Fruit fly (Drosophila melanogaster): ENCODE data around the gene TBC1D16.
A peak's percentile ranks its signal among the peaks of the same experiment; 100 is the strongest.

TBC1D16 gene

DNA sequence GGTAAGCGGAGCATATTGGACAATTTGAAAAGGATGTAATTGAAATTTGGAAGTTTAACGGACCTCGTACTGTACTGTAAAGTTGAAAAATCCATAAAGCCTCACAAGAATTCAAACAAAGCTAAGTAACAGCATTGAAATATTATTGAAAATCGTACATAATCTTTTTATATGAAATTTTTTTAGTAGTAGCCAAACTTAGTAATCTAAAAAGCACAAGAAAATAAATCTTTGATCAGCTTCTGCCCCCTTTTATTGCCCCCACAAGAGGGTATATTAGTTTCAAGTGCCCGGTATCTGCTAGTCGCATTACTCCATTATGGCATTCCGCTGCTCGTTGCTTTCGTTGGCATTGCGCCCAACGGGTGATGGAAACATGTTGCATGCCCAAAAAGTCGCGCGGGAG is 31.4 kb upstream of the TBC1D16 start:
- no peak for TF ChIP-seq Hr83 (GFP tag; optimal IDR thresholded peaks at IDR 0.05; ENCODE audit: poor library complexity, severe bottlenecking)
- TF ChIP-seq jim (GFP tag; optimal IDR thresholded peaks at IDR 0.05): no peak
- peak; percentile 2 for TF ChIP-seq sv (GFP tag; optimal IDR thresholded peaks at IDR 0.05)
- no peak for TF ChIP-seq dmrt93B (GFP tag; optimal IDR thresholded peaks at IDR 0.05)
- TF ChIP-seq br (GFP tag; optimal IDR thresholded peaks at IDR 0.05): no peak

DNA sequence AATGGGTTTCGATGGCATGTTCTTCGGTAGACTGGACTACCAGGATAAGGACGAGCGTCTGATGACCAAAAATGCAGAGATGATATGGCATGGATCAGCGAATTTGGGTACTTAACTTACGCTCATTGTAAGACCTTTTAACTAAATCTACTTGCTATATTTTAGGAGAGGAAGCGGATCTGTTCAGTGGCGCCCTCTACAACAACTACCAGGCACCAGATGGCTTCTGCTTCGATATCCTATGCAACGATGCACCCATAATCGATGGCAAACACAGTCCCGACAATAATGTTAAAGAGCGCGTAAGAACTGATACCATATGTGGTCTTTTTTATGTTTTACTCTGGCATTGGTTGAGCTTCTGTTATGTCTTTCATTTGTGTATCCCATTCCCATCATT is 23.5 kb upstream of the TBC1D16 start:
- no peak for TF ChIP-seq jim (GFP tag; optimal IDR thresholded peaks at IDR 0.05)
- no peak for TF ChIP-seq Hr78 (GFP tag; optimal IDR thresholded peaks at IDR 0.05)
- no peak for TF ChIP-seq sage (GFP tag; optimal IDR thresholded peaks at IDR 0.05)
- TF ChIP-seq Dfd (GFP tag; optimal IDR thresholded peaks at IDR 0.05): no peak
- TF ChIP-seq GATAd (GFP tag; optimal IDR thresholded peaks at IDR 0.05): no peak
- no peak for TF ChIP-seq rgr (GFP tag; optimal IDR thresholded peaks at IDR 0.05)
- TF ChIP-seq Sp1 (GFP tag; optimal IDR thresholded peaks at IDR 0.05): no peak
- no peak for TF ChIP-seq brk (GFP tag; optimal IDR thresholded peaks at IDR 0.05)
- no peak for TF ChIP-seq HLH106 (tag; optimal IDR thresholded peaks at IDR 0.05)
- no peak for TF ChIP-seq h (GFP tag; optimal IDR thresholded peaks at IDR 0.05)
- TF ChIP-seq Abd-B (GFP tag; optimal IDR thresholded peaks at IDR 0.05): no peak
- TF ChIP-seq dl (GFP tag; optimal IDR thresholded peaks at IDR 0.05; ENCODE audit: insufficient read depth in 1 of 2, partially characterized antibody in 2 of 2): no peak
- TF ChIP-seq Vsx2 (GFP tag; optimal IDR thresholded peaks at IDR 0.05; ENCODE audit: partially characterized antibody): no peak
- no peak for TF ChIP-seq CrebA (GFP tag; optimal IDR thresholded peaks at IDR 0.05; ENCODE audit: borderline replicate concordance)
- no peak for TF ChIP-seq N (GFP tag; optimal IDR thresholded peaks at IDR 0.05)

DNA sequence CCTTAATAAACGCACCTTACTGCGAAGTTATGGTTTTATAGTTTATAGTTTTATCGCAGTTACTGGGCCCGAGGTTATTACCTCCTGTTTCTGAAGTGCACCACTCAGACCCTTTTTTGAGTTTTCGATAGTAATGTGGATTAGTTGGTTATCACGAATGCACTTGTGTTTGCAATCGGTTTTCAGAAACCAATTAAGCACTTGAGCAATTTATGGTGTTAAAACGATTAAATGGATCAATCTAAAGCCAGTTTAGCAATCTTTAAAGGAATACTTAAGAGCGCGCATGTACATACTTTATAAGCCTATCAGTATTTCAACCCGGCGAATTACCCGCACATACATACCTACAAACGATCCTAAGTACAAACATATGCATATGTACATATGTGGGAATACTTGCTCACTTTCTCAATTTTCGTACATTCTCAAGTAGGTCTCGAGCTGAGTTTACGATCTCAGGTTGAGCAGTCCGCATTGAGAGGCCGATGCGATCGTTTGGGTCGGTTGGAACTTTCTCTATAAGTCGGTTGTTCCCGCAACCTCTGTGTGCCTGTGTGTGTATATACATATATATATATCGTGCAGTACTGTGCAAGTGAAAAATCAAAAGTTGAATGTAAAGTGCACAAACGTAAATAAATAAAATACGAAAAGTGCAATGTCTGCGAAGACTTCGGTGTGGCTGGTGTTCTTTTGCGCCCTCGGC is 21.9 kb upstream of the TBC1D16 start, which contains the start of the genes LManI and LManII:
TSS of gene LManI (minus strand) at position 51 of the 709 bp plus-strand sequence.
TSS of gene LManII (plus strand) at position 468 of the 709 bp plus-strand sequence.
- TF ChIP-seq brk (GFP tag; optimal IDR thresholded peaks at IDR 0.05) (no peak), Dif (GFP tag; optimal IDR thresholded peaks at IDR 0.05; ENCODE audit: partially characterized antibody) (peak; percentile 60)

DNA sequence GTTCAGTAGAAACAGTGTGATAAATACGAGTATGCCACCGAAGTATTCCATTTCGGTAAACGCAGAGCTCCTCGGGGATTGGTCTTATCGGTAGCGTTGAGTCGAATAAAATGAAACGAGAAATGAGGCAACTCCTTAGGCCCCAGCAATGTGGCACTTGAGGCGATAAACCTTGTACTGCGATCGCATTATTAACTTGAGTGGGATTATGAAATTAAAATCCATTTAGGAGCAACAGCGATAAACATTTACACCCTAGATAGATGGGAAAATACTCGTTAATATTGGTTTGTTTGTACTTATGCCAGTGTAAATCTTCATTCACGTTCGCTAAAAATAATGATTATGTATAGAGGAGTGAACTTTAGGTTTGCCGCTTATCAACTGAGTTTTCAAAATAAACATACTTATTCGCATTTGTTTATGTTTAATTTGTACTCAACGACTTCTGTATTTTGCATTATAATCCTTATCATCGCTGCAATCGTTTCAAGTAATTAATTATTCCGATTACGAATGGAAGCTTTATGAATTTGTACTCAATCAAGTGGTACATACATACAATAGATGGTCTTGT is 20.6 kb upstream of the TBC1D16 start:
- no peak for TF ChIP-seq ey (GFP tag; optimal IDR thresholded peaks at IDR 0.05)
- TF ChIP-seq OdsH (GFP tag; optimal IDR thresholded peaks at IDR 0.05): no peak
- TF ChIP-seq brk (GFP tag; optimal IDR thresholded peaks at IDR 0.05): no peak
- TF ChIP-seq lola (GFP tag; optimal IDR thresholded peaks at IDR 0.05): no peak
- TF ChIP-seq dsf (GFP tag; optimal IDR thresholded peaks at IDR 0.05; ENCODE audit: borderline replicate concordance): no peak
- TF ChIP-seq tai (GFP tag; optimal IDR thresholded peaks at IDR 0.05): no peak

DNA sequence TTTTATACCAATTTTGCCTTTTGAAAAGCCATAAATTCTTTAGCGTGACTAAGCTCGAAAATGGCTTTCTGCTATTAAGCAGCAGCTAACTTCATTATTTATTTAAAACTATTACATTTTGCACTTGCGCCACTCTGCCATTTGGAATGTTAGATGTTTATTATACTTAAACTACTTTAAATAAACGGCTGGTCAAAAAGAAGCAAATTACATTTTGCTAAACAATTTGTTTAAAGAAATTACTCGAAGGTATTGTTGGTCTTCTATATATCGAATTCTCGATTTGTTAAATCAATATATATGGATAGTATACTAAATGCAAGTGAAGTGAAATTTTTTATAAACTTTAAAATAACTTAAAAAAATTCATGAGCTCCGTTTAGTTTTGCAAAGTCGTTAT is 16.8 kb upstream of the TBC1D16 start, which contains the start of gene ppk10:
TSS of gene ppk10 (minus strand) at position 101 of the 400 bp plus-strand sequence.
- no peak for TF ChIP-seq CG9705 (GFP tag; optimal IDR thresholded peaks at IDR 0.05)
- no peak for TF ChIP-seq Hr83 (GFP tag; optimal IDR thresholded peaks at IDR 0.05; ENCODE audit: poor library complexity, severe bottlenecking)
- no peak for TF ChIP-seq ey (GFP tag; optimal IDR thresholded peaks at IDR 0.05)
- TF ChIP-seq Rel (GFP tag; optimal IDR thresholded peaks at IDR 0.05): no peak
- no peak for TF ChIP-seq Rel (tag; optimal IDR thresholded peaks at IDR 0.05)
- TF ChIP-seq brk (GFP tag; optimal IDR thresholded peaks at IDR 0.05): no peak
- no peak for TF ChIP-seq Dif (GFP tag; optimal IDR thresholded peaks at IDR 0.05; ENCODE audit: partially characterized antibody)
- TF ChIP-seq CrebA (GFP tag; optimal IDR thresholded peaks at IDR 0.05; ENCODE audit: borderline replicate concordance): no peak
- TF ChIP-seq Hr78 (GFP tag; optimal IDR thresholded peaks at IDR 0.05): no peak
- no peak for TF ChIP-seq OdsH (GFP tag; optimal IDR thresholded peaks at IDR 0.05)
- no peak for TF ChIP-seq CG32264 (GFP tag; optimal IDR thresholded peaks at IDR 0.05)

Measured in whole organism, wandering third instar larva.